Fruit fly (Drosophila melanogaster): ENCODE measurements around the gene Vps60.

The Vps60 gene

dm6 chr3L:17586370-17587048 lies 34.9 kb downstream of the Vps60 start:
- TF ChIP-seq Drgx (GFP tag; IDR thresholded peaks at IDR 0.05), result peak; percentile 30; the same call in 1 of the 2 replicates
- 0 out of 2 replicates have a peak, but pooled peaks have one; percentile 7 for TF ChIP-seq CG9215 (GFP tag; IDR thresholded peaks at IDR 0.05)
- 0 out of 3 replicates have a peak, but pooled peaks have one; percentile 10 for TF ChIP-seq dysf (GFP tag; IDR thresholded peaks at IDR 0.05)
- TF ChIP-seq ham (GFP tag; IDR thresholded peaks at IDR 0.05), result 0 out of 2 replicates have a peak, but pooled peaks have one; percentile 8
- TF ChIP-seq Optix (GFP tag; IDR thresholded peaks at IDR 0.05), result no peak

dm6 chr3L:17584718-17585117 lies 36.7 kb downstream of the Vps60 start:
- 0 out of 2 replicates have a peak, but pooled peaks have one; percentile 20 for TF ChIP-seq tna (GFP tag; IDR thresholded peaks at IDR 0.05; ENCODE audit: partially characterized antibody)
- peak; percentile 56 for TF ChIP-seq cg (GFP tag; optimal IDR thresholded peaks at IDR 0.05)
- TF ChIP-seq Dp (GFP tag; optimal IDR thresholded peaks at IDR 0.05), result no peak
- TF ChIP-seq mld (GFP tag; IDR thresholded peaks at IDR 0.05; ENCODE audit: partially characterized antibody), result 0 out of 3 replicates have a peak, but pooled peaks have one; percentile 21
- peak; percentile 35 for TF ChIP-seq Blimp-1 (GFP tag; optimal IDR thresholded peaks at IDR 0.05)
- peak; percentile 75 for TF ChIP-seq Adf1 (GFP tag; IDR thresholded peaks at IDR 0.05)
- peak in 1 of 2 experiments; percentile 15 for TF ChIP-seq Eip74EF (GFP tag; optimal IDR thresholded peaks at IDR 0.05)
- peak; percentile 89 for TF ChIP-seq crol (GFP tag; IDR thresholded peaks at IDR 0.05)
- 0 out of 3 replicates have a peak, but pooled peaks have one; percentile 22 for TF ChIP-seq ken (GFP tag; IDR thresholded peaks at IDR 0.05)
- TF ChIP-seq caup (GFP tag; optimal IDR thresholded peaks at IDR 0.05; ENCODE audit: severe bottlenecking), result no peak
- no peak for TF ChIP-seq CG1024 (GFP tag; IDR thresholded peaks at IDR 0.05)

dm6 chr3L:17579626-17580025 lies 41.8 kb downstream of the Vps60 start:
- TF ChIP-seq CG11456 (GFP tag; IDR thresholded peaks at IDR 0.05) (0 out of 3 replicates have a peak, but pooled peaks have one; percentile 26), slou (GFP tag; optimal IDR thresholded peaks at IDR 0.05) (no peak)

dm6 chr3L:17579121-17579520 lies 42.3 kb downstream of the Vps60 start:
- TF ChIP-seq lbe (GFP tag; optimal IDR thresholded peaks at IDR 0.05) (peak; percentile 56), bsh (GFP tag; optimal IDR thresholded peaks at IDR 0.05) (peak in 1 of 2 experiments; percentile 24), kni (GFP tag; optimal IDR thresholded peaks at IDR 0.05) (no peak), CTCF (GFP tag; optimal IDR thresholded peaks at IDR 0.05) (peak; percentile 75), ro (GFP tag; IDR thresholded peaks at IDR 0.05) (no peak), CG18599 (GFP tag; optimal IDR thresholded peaks at IDR 0.05) (no peak), CG13624 (GFP tag; optimal IDR thresholded peaks at IDR 0.05) (no peak), CG12071 (GFP tag; optimal IDR thresholded peaks at IDR 0.05) (no peak), CG11696 (GFP tag; IDR thresholded peaks at IDR 0.05) (no peak)

dm6 chr3L:17578413-17578812 lies 43.0 kb downstream of the Vps60 start:
- peak; percentile 83 for TF ChIP-seq Drgx (GFP tag; IDR thresholded peaks at IDR 0.05)
- peak in 1 of 2 experiments; percentile 88 for TF ChIP-seq bsh (GFP tag; optimal IDR thresholded peaks at IDR 0.05)
- TF ChIP-seq D19B (GFP tag; optimal IDR thresholded peaks at IDR 0.05), result no peak
- no peak for TF ChIP-seq CG4282 (GFP tag; optimal IDR thresholded peaks at IDR 0.05)
- TF ChIP-seq bigmax (GFP tag; optimal IDR thresholded peaks at IDR 0.05), result no peak
- TF ChIP-seq CG31388 (GFP tag; optimal IDR thresholded peaks at IDR 0.05), result no peak
- TF ChIP-seq lbe (GFP tag; optimal IDR thresholded peaks at IDR 0.05), result peak; percentile 68
- peak; percentile 74 for TF ChIP-seq corto (GFP tag; optimal IDR thresholded peaks at IDR 0.05)
- TF ChIP-seq maf-S (GFP tag; optimal IDR thresholded peaks at IDR 0.05), result no peak
- no peak for TF ChIP-seq Ets65A (GFP tag)
- no peak for TF ChIP-seq CG6175 (GFP tag; IDR thresholded peaks at IDR 0.05)
- no peak for TF ChIP-seq NfI (GFP tag; optimal IDR thresholded peaks at IDR 0.05)
- peak; percentile 94 for TF ChIP-seq nom (GFP tag; optimal IDR thresholded peaks at IDR 0.05)
- no peak for TF ChIP-seq NC2β (GFP tag; optimal IDR thresholded peaks at IDR 0.05)

Measured in whole organism, embryonic.